Fruit fly (Drosophila melanogaster) Kc167 (cell line): ENCODE measurements around the gene Svil.

Experiments
- Myc ChIP-seq: fragments of >200 bp; optimal IDR thresholded peaks from 2 replicates; lab custom pipeline; 2017; ENCODE audit warnings: missing external identifiers
- Sin3A ChIP-seq: fragments of >200 bp; optimal IDR thresholded peaks from 2 replicates; lab custom pipeline; 2018; ENCODE audit warnings: missing external identifiers
- h ChIP-seq: fragments of >200 bp; optimal IDR thresholded peaks from 3 replicates; lab custom pipeline; 2018; ENCODE audit warnings: missing external identifiers
- insv ChIP-seq: fragments of >200 bp; optimal IDR thresholded peaks from 3 replicates; lab custom pipeline; 2018; ENCODE audit warnings: missing external identifiers
- psq ChIP-seq: fragments of >200 bp; optimal IDR thresholded peaks from 2 replicates; lab custom pipeline; 2017; ENCODE audit warnings: missing external identifiers
- ttk ChIP-seq: sonication (Bioruptor generic); optimal IDR thresholded peaks from 2 replicates; lab custom pipeline; 2017; ENCODE audit warnings: missing external identifiers

Svil gene

DNA sequence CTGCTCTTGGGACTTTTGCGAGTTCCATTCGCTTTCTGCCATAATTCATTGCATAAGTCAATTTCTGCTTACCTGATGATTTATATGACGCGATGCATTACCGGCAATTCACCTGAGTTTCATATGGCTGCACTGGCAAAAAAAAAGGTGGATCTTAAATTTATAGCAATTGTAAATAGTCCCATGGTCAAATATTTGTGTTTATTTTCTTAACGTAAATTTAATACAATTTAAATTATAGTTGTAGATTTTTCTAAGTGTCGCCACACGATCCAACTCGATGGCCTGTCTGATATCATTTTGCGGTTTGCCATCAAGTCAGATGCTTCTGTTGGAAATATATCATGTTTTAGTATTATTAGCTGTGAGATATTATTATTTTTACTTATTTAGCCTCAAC, 104.0 kb downstream of the Svil start:
- TF ChIP-seq psq (lab: Kevin White, UChicago) (no peak), insv (no peak), Sin3A (lab: Kevin White, UChicago) (no peak), Myc (lab: Kevin White, UChicago) (no peak), h (lab: Kevin White, UChicago) (no peak), ttk (lab: Kevin White, UChicago) (no peak)

DNA sequence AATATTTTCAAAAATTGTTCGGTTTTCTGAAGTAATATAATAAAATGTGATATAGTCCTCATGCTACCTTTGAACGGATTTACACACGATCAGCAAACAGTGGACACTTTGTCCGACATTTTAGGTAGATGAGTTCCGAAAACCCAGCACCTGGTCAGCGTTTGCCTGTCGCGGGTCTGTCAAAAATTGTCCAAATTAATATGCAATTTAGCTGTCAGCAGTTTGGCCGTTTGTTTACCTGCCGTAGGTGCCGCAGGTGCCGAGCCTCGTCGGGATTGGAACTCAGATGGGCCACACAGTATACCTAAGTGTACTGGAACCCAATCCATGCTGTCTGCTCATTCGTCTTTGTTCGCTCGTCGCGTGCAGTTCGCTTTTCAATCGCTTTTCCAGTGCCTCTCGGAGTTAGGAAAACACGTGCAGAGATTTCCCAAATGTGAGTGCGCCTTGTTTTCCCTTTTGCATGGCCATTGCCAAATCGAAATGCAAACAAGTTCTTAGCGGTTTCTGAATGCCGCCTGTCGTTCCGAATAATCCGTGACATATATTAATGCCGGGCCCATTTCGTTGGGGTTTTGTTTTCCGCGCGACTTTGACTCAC, 105.6 kb downstream of the Svil start:
- TF ChIP-seq insv: no peak
- TF ChIP-seq Sin3A (lab: Kevin White, UChicago): no peak
- TF ChIP-seq h (lab: Kevin White, UChicago): no peak
- no peak for TF ChIP-seq Myc (lab: Kevin White, UChicago)
- no peak for TF ChIP-seq ttk (lab: Kevin White, UChicago)
- TF ChIP-seq psq (lab: Kevin White, UChicago): no peak

DNA sequence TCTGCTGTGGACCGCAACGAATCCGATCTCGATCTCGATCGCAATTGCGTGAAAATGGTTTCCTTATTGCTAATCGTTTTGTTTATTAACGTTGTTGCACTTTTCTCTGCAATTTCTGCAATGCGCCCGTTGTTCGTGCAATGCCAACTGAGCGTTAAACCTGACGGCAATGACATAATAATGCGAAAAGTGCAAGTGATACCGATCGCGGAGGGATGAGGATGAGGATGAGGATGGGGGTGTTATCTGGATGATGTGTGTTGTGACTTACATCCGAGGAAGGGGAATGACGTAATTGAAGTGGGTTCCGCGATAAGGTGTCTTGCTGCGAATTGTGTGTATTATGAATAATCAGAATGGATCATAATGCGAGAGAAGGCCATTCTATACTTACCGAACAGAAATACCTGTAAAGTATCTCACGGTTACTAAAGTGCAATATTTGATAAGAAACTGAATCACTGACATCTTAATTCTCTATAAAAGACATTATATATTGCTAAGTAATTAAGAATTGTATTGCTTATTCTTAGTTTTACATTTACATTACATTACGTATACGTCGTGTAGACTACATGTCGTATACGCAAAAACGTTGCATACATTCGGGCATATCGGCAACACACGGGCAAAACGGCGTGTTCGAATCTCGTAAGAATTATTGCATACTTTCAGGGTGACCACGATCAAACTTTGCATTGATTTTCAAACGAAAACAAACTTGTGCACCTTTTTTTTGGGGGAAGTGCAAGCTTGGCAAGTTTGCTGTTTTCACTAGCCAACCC, 108.1 kb downstream of the Svil start:
- no peak for TF ChIP-seq h (lab: Kevin White, UChicago)
- TF ChIP-seq Myc (lab: Kevin White, UChicago): no peak
- TF ChIP-seq ttk (lab: Kevin White, UChicago): no peak
- TF ChIP-seq Sin3A (lab: Kevin White, UChicago): no peak
- TF ChIP-seq psq (lab: Kevin White, UChicago): no peak
- no peak for TF ChIP-seq insv

DNA sequence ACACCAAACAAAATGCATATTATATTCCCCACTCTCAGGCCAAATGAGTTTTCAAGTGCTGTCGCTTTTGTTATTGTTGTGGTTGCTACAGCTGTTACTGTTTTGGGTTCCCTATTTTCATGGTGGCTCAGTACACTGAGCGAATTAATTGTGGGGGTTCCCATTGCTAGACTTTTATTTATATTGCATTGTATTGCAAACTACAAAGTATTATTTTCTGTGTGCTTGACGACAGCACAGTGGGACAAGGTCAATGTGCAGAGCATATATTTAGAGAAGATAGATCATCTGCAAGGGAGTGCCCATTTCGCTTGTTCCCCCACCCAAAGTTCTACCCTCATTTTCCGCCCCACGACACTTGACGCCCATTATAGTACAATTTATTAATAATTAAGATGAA, 109.0 kb downstream of the Svil start:
- TF ChIP-seq ttk (lab: Kevin White, UChicago) (no peak), psq (lab: Kevin White, UChicago) (no peak)

DNA sequence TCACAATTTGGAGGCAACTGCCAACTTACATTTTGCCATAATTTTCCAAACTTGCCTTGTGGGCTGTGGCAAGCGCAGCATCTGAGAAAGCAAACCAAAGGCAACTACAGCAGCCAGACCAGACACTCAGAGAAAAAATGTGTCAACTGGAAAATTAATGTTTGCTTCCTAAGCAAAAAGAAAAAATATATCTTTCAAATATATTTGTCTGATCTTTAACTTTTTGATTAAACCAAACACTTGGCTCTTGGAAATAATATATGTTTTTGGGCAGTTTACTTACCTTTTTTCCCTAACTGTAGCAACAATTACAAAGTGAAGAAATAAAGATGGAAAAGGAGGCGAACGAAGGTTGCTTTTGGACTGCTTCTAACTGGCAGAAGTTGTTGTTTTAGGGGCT, 109.8 kb downstream of the Svil start:
- no peak for TF ChIP-seq insv
- no peak for TF ChIP-seq Sin3A (lab: Kevin White, UChicago)
- TF ChIP-seq ttk (lab: Kevin White, UChicago): no peak

DNA sequence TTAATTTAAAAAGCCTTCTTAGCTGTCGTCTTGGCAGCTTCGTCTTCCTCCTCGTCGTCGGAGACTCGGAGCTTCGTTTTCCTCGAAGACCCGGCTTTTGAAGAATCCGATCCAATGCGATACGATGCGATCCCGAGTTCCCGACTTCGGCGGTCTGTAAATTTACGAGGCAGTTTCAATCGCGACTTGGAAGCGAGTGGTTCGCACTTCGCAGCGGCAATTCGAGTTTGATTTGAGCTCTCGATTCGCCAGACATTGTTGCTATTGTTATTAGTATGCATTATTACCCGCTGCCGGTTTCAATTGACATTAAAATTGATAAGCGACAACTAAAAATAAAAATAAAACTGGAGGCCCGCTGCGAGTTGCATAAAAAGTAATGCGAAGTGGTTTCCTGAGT, 111.2 kb downstream of the Svil start, which contains the start of gene CG1146:
Gene CG1146, plus strand, starts transcription at position 171 of the 400 bp plus-strand sequence.
- no peak for TF ChIP-seq Myc (lab: Kevin White, UChicago)
- TF ChIP-seq Sin3A (lab: Kevin White, UChicago): no peak
- TF ChIP-seq ttk (lab: Kevin White, UChicago): no peak
- TF ChIP-seq psq (lab: Kevin White, UChicago): no peak
- TF ChIP-seq insv: no peak
- no peak for TF ChIP-seq h (lab: Kevin White, UChicago)

DNA sequence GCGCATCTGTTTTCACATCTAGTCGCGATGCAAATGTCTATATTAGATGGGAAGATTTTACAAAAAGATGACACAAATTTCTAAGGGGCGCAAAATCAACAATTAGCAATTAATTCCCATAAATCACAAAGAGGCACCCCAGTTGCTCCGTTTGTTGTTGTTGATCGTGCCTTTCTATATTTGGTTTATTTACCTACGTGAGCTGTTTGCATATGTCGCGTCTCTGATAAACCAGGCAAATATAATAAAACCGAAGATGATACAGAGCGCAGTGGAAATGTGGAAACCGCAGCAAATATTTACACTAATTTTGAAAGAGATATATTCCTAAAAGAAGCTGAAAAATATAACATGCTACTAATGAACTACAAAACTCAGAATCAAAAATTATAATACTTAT, 112.0 kb downstream of the Svil start:
- TF ChIP-seq ttk (lab: Kevin White, UChicago) (no peak), Myc (lab: Kevin White, UChicago) (no peak), h (lab: Kevin White, UChicago) (no peak), Sin3A (lab: Kevin White, UChicago) (no peak), psq (lab: Kevin White, UChicago) (no peak), insv (no peak)

DNA sequence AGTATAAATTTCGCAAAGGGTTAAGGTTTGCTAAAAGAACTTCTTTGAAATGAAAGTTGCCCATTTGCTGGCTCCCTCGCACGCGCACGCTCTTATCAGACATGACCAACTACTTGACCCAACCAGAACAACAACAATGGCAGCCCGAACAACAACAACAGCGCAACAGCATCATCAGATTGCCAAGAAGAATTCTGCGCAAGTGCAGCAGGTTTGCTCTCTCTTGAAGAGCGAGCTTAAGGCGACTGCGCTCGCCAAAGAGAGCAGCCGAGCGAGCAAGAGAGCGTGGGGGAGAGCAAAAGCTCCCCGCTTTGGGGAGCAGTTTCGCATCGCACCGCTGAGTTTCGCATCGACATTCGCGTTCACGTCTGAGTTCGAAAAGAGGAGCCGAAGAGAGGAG, 112.4 kb downstream of the Svil start:
- TF ChIP-seq insv: no peak
- no peak for TF ChIP-seq h (lab: Kevin White, UChicago)
- no peak for TF ChIP-seq Myc (lab: Kevin White, UChicago)
- TF ChIP-seq Sin3A (lab: Kevin White, UChicago): no peak
- TF ChIP-seq psq (lab: Kevin White, UChicago): no peak
- no peak for TF ChIP-seq ttk (lab: Kevin White, UChicago)

DNA sequence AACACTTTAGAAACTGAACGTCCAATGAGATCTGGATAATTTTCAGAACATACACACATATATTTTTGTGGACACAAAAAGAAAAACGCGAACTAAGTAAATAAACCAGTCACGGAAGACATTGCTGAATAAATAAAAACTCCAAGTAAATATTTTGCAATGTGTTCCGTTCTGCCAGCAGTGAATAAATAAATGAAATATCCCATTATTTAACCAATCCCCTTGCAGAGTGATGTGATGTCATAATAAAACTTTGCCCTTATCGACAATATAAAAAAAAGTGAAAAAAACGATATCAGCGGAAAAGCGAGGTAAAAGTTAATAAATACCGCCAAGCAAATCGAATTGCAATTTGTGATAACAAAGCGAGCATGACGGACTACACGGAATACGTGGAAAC, 113.3 kb downstream of the Svil start:
- TF ChIP-seq h (lab: Kevin White, UChicago) (no peak), Myc (lab: Kevin White, UChicago) (no peak), psq (lab: Kevin White, UChicago) (no peak), ttk (lab: Kevin White, UChicago) (no peak), insv (no peak), Sin3A (lab: Kevin White, UChicago) (no peak)

DNA sequence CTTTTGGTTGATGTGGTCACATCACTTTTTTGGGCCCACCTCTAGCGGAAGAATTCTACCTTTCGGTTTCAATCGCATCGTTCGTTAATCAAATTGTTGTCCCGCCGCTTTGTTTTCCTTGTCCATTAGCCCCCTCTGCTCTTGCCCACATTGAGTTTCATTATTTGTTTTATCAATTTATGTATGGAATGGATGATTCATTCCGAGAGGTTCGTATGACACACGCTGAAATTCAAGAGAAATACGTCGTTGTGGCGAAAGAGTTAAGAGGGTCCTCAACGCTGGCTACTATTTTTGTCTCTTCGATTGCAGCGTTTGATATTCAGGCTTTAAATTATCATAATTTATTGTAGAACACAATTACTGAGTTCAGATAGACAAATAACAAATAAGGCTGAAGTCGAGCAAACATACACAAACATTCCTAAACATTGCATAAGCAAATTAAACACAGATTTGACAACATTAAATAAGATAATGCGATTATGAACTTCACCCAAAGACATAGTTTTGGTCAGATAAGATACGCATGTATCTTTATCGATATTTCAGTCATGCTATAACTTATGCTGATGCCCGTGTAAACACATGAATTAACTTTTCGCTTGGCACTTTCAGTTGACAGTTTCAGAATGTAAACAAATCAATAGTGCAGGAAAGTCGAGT, 116.2 kb downstream of the Svil start:
- TF ChIP-seq h (lab: Kevin White, UChicago) (no peak), Myc (lab: Kevin White, UChicago) (no peak), ttk (lab: Kevin White, UChicago) (no peak), psq (lab: Kevin White, UChicago) (no peak), insv (no peak), Sin3A (lab: Kevin White, UChicago) (no peak)

DNA sequence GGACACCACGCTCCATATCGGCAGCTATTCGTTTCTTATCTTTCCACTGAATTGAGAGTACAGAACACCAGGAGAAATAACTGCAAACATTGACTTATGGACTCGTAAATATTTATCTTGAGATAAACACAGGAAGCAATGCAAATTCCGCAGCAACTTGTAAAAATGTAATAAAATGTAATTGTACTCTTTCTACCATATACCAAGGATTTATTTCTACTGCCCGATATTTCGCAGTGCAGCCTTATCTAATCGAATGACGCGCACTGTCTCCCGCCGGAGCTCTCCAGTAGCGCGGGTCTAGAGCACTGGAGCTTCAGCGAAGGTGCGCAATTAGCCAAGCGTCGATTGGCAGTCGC, 116.7 kb downstream of the Svil start:
- TF ChIP-seq h (lab: Kevin White, UChicago) (no peak), Myc (lab: Kevin White, UChicago) (no peak), insv (no peak), ttk (lab: Kevin White, UChicago) (no peak), Sin3A (lab: Kevin White, UChicago) (no peak), psq (lab: Kevin White, UChicago) (no peak)

DNA sequence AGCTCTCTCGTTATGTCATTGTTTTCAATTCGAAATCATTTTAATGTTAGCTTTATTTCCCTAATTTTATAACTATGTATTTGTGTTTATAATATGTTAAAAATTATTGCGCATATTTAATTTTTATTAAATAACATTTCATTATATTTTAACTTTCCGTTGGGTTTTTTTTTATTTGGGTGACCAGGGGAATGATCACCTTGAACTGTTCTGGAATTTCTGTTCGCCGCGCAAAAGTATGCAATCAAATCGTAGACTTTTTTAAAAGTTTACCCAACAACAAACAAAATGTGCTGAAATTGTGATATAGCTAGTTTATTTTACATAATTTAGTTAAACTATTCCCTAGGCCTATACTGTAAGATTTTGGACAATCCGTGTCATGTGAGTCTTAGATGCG, 121.6 kb downstream of the Svil start:
- no peak for TF ChIP-seq psq (lab: Kevin White, UChicago)
- no peak for TF ChIP-seq ttk (lab: Kevin White, UChicago)
- no peak for TF ChIP-seq Myc (lab: Kevin White, UChicago)
- no peak for TF ChIP-seq Sin3A (lab: Kevin White, UChicago)
- no peak for TF ChIP-seq h (lab: Kevin White, UChicago)
- no peak for TF ChIP-seq insv
